Worm (Caenorhabditis elegans): ENCODE measurements around the gene ZK355.2.
A peak's percentile ranks its signal among the peaks of the same experiment; 100 is the strongest.

- TF ChIP-seq W03F9.2 (tag; optimal IDR thresholded peaks at IDR 0.05), result peak; percentile 4
- TF ChIP-seq him-1 (tag; optimal IDR thresholded peaks at IDR 0.05), result no peak
Measured at ce11 chrII:2920817-2921458, 2.8 kb upstream of the ZK355.2 start.
